Worm (Caenorhabditis elegans): ENCODE measurements around the gene C03C10.7.
A peak's percentile ranks its signal among the peaks of the same experiment; 100 is the strongest.

C03C10.7 gene

ce11 chrIII:4095441-4096095, at the start of gene C03C10.7:
C03C10.7 (plus strand) TSS chrIII:4096045.
- no peak for TF ChIP-seq fkh-10 (GFP tag; optimal IDR thresholded peaks at IDR 0.05)
- no peak for TF ChIP-seq skn-1 (tag; optimal IDR thresholded peaks at IDR 0.05)
- no peak for TF ChIP-seq mdl-1 (tag; optimal IDR thresholded peaks at IDR 0.05)
- no peak for TF ChIP-seq snpc-4 (tag; optimal IDR thresholded peaks at IDR 0.05)
- no peak for TF ChIP-seq elt-3 (tag; optimal IDR thresholded peaks at IDR 0.05)
- no peak for TF ChIP-seq ceh-16 (tag; optimal IDR thresholded peaks at IDR 0.05)
- no peak for TF ChIP-seq eor-1 (tag; optimal IDR thresholded peaks at IDR 0.05)
- TF ChIP-seq egl-27 (tag; optimal IDR thresholded peaks at IDR 0.05): no peak
- TF ChIP-seq nhr-11 (tag; optimal IDR thresholded peaks at IDR 0.05): no peak
- no peak for TF ChIP-seq R02D3.7 (tag; optimal IDR thresholded peaks at IDR 0.05)
- TF ChIP-seq ceh-9 (tag; optimal IDR thresholded peaks at IDR 0.05): no peak
- no peak for TF ChIP-seq nhr-76 (tag; optimal IDR thresholded peaks at IDR 0.05)
- TF ChIP-seq nhr-12 (tag; optimal IDR thresholded peaks at IDR 0.05): no peak
- no peak for TF ChIP-seq unc-62 (GFP tag; optimal IDR thresholded peaks at IDR 0.05)
- TF ChIP-seq ztf-4 (tag; optimal IDR thresholded peaks at IDR 0.05): no peak
- TF ChIP-seq ztf-11 (tag; optimal IDR thresholded peaks at IDR 0.05): no peak
- TF ChIP-seq nhr-67 (tag; optimal IDR thresholded peaks at IDR 0.05): no peak

DNA sequence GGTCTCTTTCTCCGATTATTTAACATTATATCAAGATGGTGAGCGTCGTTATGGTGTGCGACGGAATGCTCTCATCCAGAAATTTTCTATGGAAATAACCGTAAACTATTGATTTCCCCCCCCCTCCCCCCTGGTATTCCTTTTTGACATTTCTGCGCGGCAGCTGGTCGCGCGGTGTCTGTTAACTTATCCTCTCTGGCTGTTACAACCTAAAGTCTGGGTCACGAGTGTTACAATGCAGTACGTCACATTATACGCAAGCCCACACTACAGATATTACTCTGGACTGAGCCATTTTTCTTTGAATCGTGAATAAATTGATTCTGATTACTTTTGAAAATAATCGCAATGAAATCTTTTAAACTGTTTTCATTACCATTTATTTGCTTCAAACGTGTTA, 46.7 kb upstream of the C03C10.7 start:
- no peak for TF ChIP-seq snpc-4 (tag; optimal IDR thresholded peaks at IDR 0.05)
- TF ChIP-seq nhr-11 (tag; optimal IDR thresholded peaks at IDR 0.05): no peak
- TF ChIP-seq jun-1 (tag; optimal IDR thresholded peaks at IDR 0.05): no peak
- no peak for TF ChIP-seq elt-1 (tag; optimal IDR thresholded peaks at IDR 0.05)
- TF ChIP-seq egl-27 (tag; optimal IDR thresholded peaks at IDR 0.05): no peak
- TF ChIP-seq nhr-237 (tag; optimal IDR thresholded peaks at IDR 0.05): no peak
- no peak for TF ChIP-seq nhr-77 (tag; optimal IDR thresholded peaks at IDR 0.05)

DNA sequence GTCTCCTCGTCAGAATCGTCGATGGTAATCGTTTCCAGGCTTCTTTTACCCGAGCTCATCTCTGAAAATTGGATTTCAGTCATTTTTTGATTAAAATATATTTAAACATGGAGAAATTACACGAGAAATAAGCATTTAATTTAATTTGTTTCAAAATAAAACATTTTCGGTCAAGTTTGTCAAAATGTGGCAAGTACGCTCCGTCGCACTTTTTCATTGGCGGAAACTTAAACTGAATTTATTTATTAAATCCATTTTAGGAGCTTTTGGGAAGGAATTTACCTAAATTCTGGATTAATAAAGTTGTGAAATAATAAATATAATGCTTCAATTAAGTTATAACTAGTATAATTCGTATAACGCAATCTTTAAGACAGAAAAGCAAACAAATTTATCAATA, 38.0 kb upstream of the C03C10.7 start, which contains the start of gene rcq-5:
TSS of gene rcq-5 (minus strand) at position 83 of the 400 bp plus-strand sequence.
- TF ChIP-seq ceh-28 (tag; optimal IDR thresholded peaks at IDR 0.05) (no peak), mdl-1 (tag; optimal IDR thresholded peaks at IDR 0.05) (no peak), pha-4 (tag; optimal IDR thresholded peaks at IDR 0.05) (peak; percentile 65), lsy-12 (tag; optimal IDR thresholded peaks at IDR 0.05) (no peak), nfya-1 (tag; optimal IDR thresholded peaks at IDR 0.05; ENCODE audit: insufficient read depth) (peak; percentile 36), lin-15B (tag; optimal IDR thresholded peaks at IDR 0.05) (peak; percentile 50)

- no peak for TF ChIP-seq nhr-77 (tag; optimal IDR thresholded peaks at IDR 0.05)
- TF ChIP-seq ZK546.5 (tag; optimal IDR thresholded peaks at IDR 0.05): no peak
- no peak for TF ChIP-seq ceh-16 (tag; optimal IDR thresholded peaks at IDR 0.05)
- TF ChIP-seq R02D3.7 (tag; optimal IDR thresholded peaks at IDR 0.05): no peak
- TF ChIP-seq nhr-43 (tag; optimal IDR thresholded peaks at IDR 0.05; ENCODE audit: poor library complexity, severe bottlenecking): no peak
- TF ChIP-seq egl-5 (tag; optimal IDR thresholded peaks at IDR 0.05): no peak
- no peak for TF ChIP-seq ceh-28 (tag; optimal IDR thresholded peaks at IDR 0.05)
- TF ChIP-seq elt-2 (tag; optimal IDR thresholded peaks at IDR 0.05): no peak
- no peak for TF ChIP-seq eor-1 (tag; optimal IDR thresholded peaks at IDR 0.05)
Measured at ce11 chrIII:4058643-4059042, 37.2 kb upstream of the C03C10.7 start, which contains the start of gene his-69. his-69 (minus strand) TSS chrIII:4058743.

ce11 chrIII:4060019-4060418, 35.8 kb upstream of the C03C10.7 start, which contains the start of gene his-70:
his-70 (minus strand) TSS chrIII:4060119.
- TF ChIP-seq nhr-28 (tag; optimal IDR thresholded peaks at IDR 0.05) (no peak), sea-2 (GFP tag; optimal IDR thresholded peaks at IDR 0.05) (no peak), R02D3.7 (tag; optimal IDR thresholded peaks at IDR 0.05) (no peak)

DNA sequence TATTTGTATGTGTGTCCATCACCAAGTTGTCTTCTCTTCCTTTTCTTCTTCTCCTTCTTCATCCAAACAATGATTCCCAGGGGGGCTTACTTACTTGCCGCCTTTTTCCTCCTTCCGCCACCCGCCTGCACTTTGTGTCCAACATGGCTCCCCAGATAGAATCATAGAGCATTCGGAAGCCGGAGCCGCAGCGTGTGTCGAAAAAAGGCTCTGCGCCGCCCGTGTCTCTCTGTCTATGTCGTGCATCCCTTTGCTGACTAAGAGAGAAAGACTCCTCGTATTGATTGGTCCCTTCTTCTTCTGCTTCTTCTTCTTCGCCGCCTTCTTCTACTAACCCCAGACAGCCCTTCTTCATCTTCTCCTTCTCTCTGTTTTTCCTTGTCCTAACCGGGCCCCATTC, 32.1 kb upstream of the C03C10.7 start:
- TF ChIP-seq fkh-2 (tag; optimal IDR thresholded peaks at IDR 0.05): no peak
- peak; percentile 28 for TF ChIP-seq hmg-11 (tag; optimal IDR thresholded peaks at IDR 0.05)
- peak; percentile 51 for TF ChIP-seq lin-15B (tag; optimal IDR thresholded peaks at IDR 0.05)
- peak; percentile 19 for TF ChIP-seq unc-62 (GFP tag; optimal IDR thresholded peaks at IDR 0.05)
- peak; percentile 66 for TF ChIP-seq nfya-1 (tag; optimal IDR thresholded peaks at IDR 0.05; ENCODE audit: insufficient read depth)
- peak; percentile 32 for TF ChIP-seq tbx-2 (tag; optimal IDR thresholded peaks at IDR 0.05)
- no peak for TF ChIP-seq sea-2 (GFP tag; optimal IDR thresholded peaks at IDR 0.05)
- no peak for TF ChIP-seq nhr-237 (tag; optimal IDR thresholded peaks at IDR 0.05)
- peak; percentile 30 for TF ChIP-seq lin-39 (tag; optimal IDR thresholded peaks at IDR 0.05)
- no peak for TF ChIP-seq nhr-12 (tag; optimal IDR thresholded peaks at IDR 0.05)
- TF ChIP-seq egl-5 (tag; optimal IDR thresholded peaks at IDR 0.05): no peak

All from whole organism, L3 larva.